Worm (Caenorhabditis elegans) whole organism, L3 larva: ENCODE measurements around the gene Y61A9LA.1.

Experiments
- ceh-82 ChIP-seq: fragments of 150-350 bp; optimal IDR thresholded peaks from 2 replicates; lab custom pipeline; 2014; ENCODE audit warnings: missing biosample characterization, missing genetic modification characterization
- fkh-10 ChIP-seq: sonication (generic microtip); optimal IDR thresholded peaks from 2 replicates; lab custom pipeline; 2017; ENCODE audit warnings: missing biosample characterization, missing genetic modification reagents, missing genetic modification characterization
- lin-15B ChIP-seq: fragments of 150-350 bp; optimal IDR thresholded peaks from 2 replicates; lab custom pipeline; 2014; ENCODE audit warnings: missing biosample characterization, missing genetic modification characterization
- zag-1 ChIP-seq: fragments of 150-350 bp; optimal IDR thresholded peaks from 2 replicates; lab custom pipeline; 2014; ENCODE audit warnings: missing biosample characterization, missing genetic modification characterization
- ztf-11 ChIP-seq: fragments of 150-350 bp; optimal IDR thresholded peaks from 2 replicates; lab custom pipeline; 2014; ENCODE audit warnings: missing biosample characterization, missing genetic modification characterization

DNA sequence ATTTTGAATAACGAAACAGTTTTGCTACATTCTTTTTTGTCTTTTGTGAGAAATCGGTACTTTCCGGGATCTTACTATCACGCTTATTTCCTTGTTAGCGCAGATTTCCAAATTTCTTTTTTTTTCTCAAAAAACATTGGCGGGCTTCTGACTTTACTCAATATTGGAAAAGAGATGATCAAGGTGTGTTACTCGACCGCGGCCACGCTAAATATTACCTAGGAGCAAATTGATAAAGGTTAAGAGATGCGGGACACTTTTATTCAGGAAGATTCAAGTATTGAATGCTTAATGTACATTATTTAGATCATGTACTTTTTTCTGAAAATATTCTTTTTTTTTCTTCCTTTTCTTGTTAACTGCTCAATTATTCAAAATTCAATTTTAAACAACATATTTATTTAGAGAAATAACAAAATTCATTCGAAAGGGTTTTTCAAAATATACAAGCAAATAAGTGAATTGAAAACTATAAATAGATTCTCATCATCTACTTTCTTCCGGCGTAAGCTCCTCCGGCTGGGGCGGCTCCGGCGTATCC, 62.2 kb downstream of the Y61A9LA.1 start:
- no peak for TF ChIP-seq zag-1 (tag; lab: Kevin White, UChicago)
- no peak for TF ChIP-seq ceh-82 (tag; lab: Kevin White, UChicago)
- no peak for TF ChIP-seq ztf-11 (tag; lab: Kevin White, UChicago)
- no peak for TF ChIP-seq lin-15B
- no peak for TF ChIP-seq fkh-10 (GFP tag; lab: Kevin White, UChicago)
